Fruit fly (Drosophila melanogaster): ENCODE results near the gene CG42264.

CG42264 gene

dm6 chrX:5781520-5781919 lies 5.1 kb upstream of the CG42264 start, which contains the start of gene CG3108:
Gene CG3108 (minus strand): TSS chrX:5781620.
- TF ChIP-seq CG9932 (GFP tag; IDR thresholded peaks at IDR 0.05), result no peak
- no peak for TF ChIP-seq CG18476 (GFP tag; optimal IDR thresholded peaks at IDR 0.05)
- TF ChIP-seq maf-S (GFP tag; optimal IDR thresholded peaks at IDR 0.05), result no peak
- no peak for TF ChIP-seq klu (GFP tag; IDR thresholded peaks at IDR 0.05)
- TF ChIP-seq CG5953 (GFP tag; IDR thresholded peaks at IDR 0.05), result no peak
- no peak for TF ChIP-seq CG11456 (GFP tag; IDR thresholded peaks at IDR 0.05)
- TF ChIP-seq sim (GFP tag; IDR thresholded peaks at IDR 0.05), result no peak
- no peak for TF ChIP-seq CG1602 (GFP tag; optimal IDR thresholded peaks at IDR 0.05)
- no peak for TF ChIP-seq CG30020 (tag; optimal IDR thresholded peaks at IDR 0.05)
- TF ChIP-seq dysf (GFP tag; IDR thresholded peaks at IDR 0.05), result no peak
- no peak for TF ChIP-seq CG31388 (GFP tag; optimal IDR thresholded peaks at IDR 0.05)
- no peak for TF ChIP-seq Gsc (GFP tag; IDR thresholded peaks at IDR 0.05)
- no peak for TF ChIP-seq HLH4C (GFP tag; IDR thresholded peaks at IDR 0.05; ENCODE audit: partially characterized antibody)
- TF ChIP-seq H15 (GFP tag; IDR thresholded peaks at IDR 0.05), result no peak
- no peak for TF ChIP-seq Doc2 (GFP tag; IDR thresholded peaks at IDR 0.05)
- no peak for TF ChIP-seq danr (GFP tag; IDR thresholded peaks at IDR 0.05)
- no peak for TF ChIP-seq CG1647 (GFP tag; optimal IDR thresholded peaks at IDR 0.05)
- no peak for TF ChIP-seq Optix (GFP tag; IDR thresholded peaks at IDR 0.05)

DNA sequence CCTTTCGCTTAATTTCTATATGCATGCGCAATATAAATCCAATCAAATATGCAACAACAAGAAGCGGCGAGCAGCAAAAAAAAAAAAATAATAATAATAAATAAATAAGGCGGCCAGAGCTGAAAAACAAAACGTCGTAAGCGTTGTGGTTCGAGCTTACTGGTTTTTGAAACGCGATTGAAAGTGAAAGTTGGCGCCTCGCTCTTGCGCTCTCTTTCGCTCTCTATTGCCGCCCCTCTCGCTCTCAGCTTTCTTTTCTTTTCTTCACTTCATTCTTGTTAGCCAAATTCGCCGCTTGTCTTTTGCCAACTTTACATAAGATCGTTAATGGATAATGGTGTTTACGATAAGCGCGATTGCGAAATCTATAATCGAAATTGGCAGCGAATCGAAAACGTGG lies 4.0 kb downstream of the CG42264 start:
- peak; percentile 38 for TF ChIP-seq CG10431 (GFP tag; optimal IDR thresholded peaks at IDR 0.05)
- peak in 1 of 2 experiments; percentile 48 for TF ChIP-seq Trl (optimal IDR thresholded peaks at IDR 0.05)
- TF ChIP-seq Trl (GFP tag; optimal IDR thresholded peaks at IDR 0.05), result no peak
- no peak for TF ChIP-seq Meics (GFP tag; optimal IDR thresholded peaks at IDR 0.05)
- peak; percentile 98 for TF ChIP-seq Blimp-1 (GFP tag; optimal IDR thresholded peaks at IDR 0.05)
- no peak for TF ChIP-seq CG9215 (GFP tag; IDR thresholded peaks at IDR 0.05)
- TF ChIP-seq Dek (tag; optimal IDR thresholded peaks at IDR 0.05), result no peak
- TF ChIP-seq Nf-YB (GFP tag; optimal IDR thresholded peaks at IDR 0.05), result no peak

dm6 chrX:5770730-5771181 lies 5.7 kb downstream of the CG42264 start, which contains the start of gene CG3097:
Gene CG3097 (minus strand): TSS chrX:5770780.
- TF ChIP-seq kni (GFP tag; optimal IDR thresholded peaks at IDR 0.05) (peak; percentile 74), Scr (GFP tag; IDR thresholded peaks at IDR 0.05; ENCODE audit: partially characterized antibody) (peak; percentile 36), CG32772 (GFP tag; IDR thresholded peaks at IDR 0.05) (no peak), ci (GFP tag; IDR thresholded peaks at IDR 0.05) (peak; percentile 55; the same call in 2 of the 3 replicates), HmgD (GFP tag; optimal IDR thresholded peaks at IDR 0.05) (peak; percentile 6), CG6854 (GFP tag; optimal IDR thresholded peaks at IDR 0.05) (no peak), CG4360 (GFP tag; IDR thresholded peaks at IDR 0.05) (peak; percentile 83), CG15011 (GFP tag; optimal IDR thresholded peaks at IDR 0.05) (no peak), CG7556 (GFP tag; optimal IDR thresholded peaks at IDR 0.05) (no peak), seq (GFP tag; IDR thresholded peaks at IDR 0.05) (no peak), nerfin-2 (GFP tag; IDR thresholded peaks at IDR 0.05; ENCODE audit: partially characterized antibody) (0 out of 2 replicates have a peak, but pooled peaks have one; percentile 8), stwl (tag; optimal IDR thresholded peaks at IDR 0.05) (peak; percentile 37), CG1832 (GFP tag; optimal IDR thresholded peaks at IDR 0.05) (peak; percentile 94), sna (GFP tag; IDR thresholded peaks at IDR 0.05; ENCODE audit: partially characterized antibody) (peak; percentile 46; the same call in 1 of the 2 replicates), trem (tag; optimal IDR thresholded peaks at IDR 0.05) (peak; percentile 98), ato (GFP tag; IDR thresholded peaks at IDR 0.05; ENCODE audit: partially characterized antibody) (peak; percentile 22; the same call in 1 of the 2 replicates), CG6791 (GFP tag; IDR thresholded peaks at IDR 0.05; ENCODE audit: partially characterized antibody) (peak; percentile 20; the same call in 1 of the 3 replicates), prd (optimal IDR thresholded peaks at IDR 0.05) (no peak), prd (GFP tag; IDR thresholded peaks at IDR 0.05) (peak; percentile 21; the same call in 1 of the 3 replicates), Hr78 (GFP tag; optimal IDR thresholded peaks at IDR 0.05) (peak in 1 of 2 experiments; percentile 40), sr (GFP tag; IDR thresholded peaks at IDR 0.05) (peak; percentile 99), yki (optimal IDR thresholded peaks at IDR 0.05) (peak; percentile 81), otp (GFP tag; IDR thresholded peaks at IDR 0.05) (0 out of 3 replicates have a peak, but pooled peaks have one; percentile 6), amos (GFP tag; IDR thresholded peaks at IDR 0.05; ENCODE audit: partially characterized antibody) (peak; percentile 13; the same call in 1 of the 2 replicates)
